Fruit fly (Drosophila melanogaster): Measurements from ENCODE around the gene HipHop.

DNA sequence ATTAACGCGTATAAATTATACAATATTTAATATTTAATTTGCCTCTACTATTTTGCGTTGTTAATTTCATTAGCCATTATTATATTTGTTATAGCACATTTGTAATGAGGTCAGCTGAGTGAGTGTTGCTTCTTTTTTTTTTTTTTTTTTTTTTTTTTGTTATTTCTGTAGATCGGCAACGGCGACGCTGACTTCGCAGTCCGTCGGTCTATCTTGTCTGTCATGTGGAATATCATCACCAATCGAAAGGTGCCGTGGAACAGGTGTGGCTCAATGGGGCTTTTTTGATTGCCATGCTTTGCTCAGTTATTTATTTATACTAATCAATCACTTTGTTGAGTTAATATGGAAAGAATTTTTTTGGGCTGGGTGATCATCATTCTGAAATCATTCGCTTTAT lies 38.3 kb upstream of the HipHop start:
- no peak for TF ChIP-seq CG8478 (optimal IDR thresholded peaks at IDR 0.05)
- no peak for TF ChIP-seq EcR (GFP tag; optimal IDR thresholded peaks at IDR 0.05)
- no peak for TF ChIP-seq usp (GFP tag; optimal IDR thresholded peaks at IDR 0.05)
- TF ChIP-seq pan (optimal IDR thresholded peaks at IDR 0.05): no peak
